Fruit fly (Drosophila melanogaster) whole organism, embryonic: Measurements from ENCODE around the gene UQCR-14.

ENCODE experiments used
- Abd-B ChIP-seq: fragments of 200-800 bp; sonication (Bioruptor generic); optimal IDR thresholded peaks from 2 replicates; lab custom pipeline; 2018; ENCODE audit warnings: missing biosample characterization, mild to moderate bottlenecking, missing genetic modification characterization, moderate library complexity
- Awh ChIP-seq: fragments of 200-800 bp; sonication (Bioruptor generic); IDR thresholded peaks from 2 replicates; pipeline ENCODE4, ENCODE4 v1.3.6; 2022; ENCODE audit warnings: missing biosample characterization, missing genetic modification characterization
- BEAF-32 ChIP-seq: fragments of 200-800 bp; sonication (Bioruptor generic); optimal IDR thresholded peaks from 3 replicates; lab custom pipeline; 2017; ENCODE audit warnings: missing biosample characterization, missing genetic modification characterization, mild to moderate bottlenecking, moderate library complexity, missing genetic modification reagents
- CG10565 ChIP-seq: fragments of 200-800 bp; sonication (Bioruptor generic); optimal IDR thresholded peaks from 3 replicates; lab custom pipeline; 2016; ENCODE audit warnings: missing biosample characterization, mild to moderate bottlenecking, missing genetic modification characterization
- CG12659 ChIP-seq: fragments of 200-800 bp; sonication (Bioruptor generic); optimal IDR thresholded peaks from 3 replicates; lab custom pipeline; 2017; ENCODE audit warnings: mild to moderate bottlenecking, missing biosample characterization, missing genetic modification reagents, missing genetic modification characterization
- CG12744 ChIP-seq: fragments of 200-800 bp; sonication (Bioruptor generic); optimal IDR thresholded peaks from 2 replicates; lab custom pipeline; 2016; ENCODE audit warnings: missing biosample characterization, missing genetic modification characterization
- CG14860 ChIP-seq: fragments of 200-800 bp; sonication (Bioruptor generic); IDR thresholded peaks from 3 replicates; pipeline ENCODE4 v1.3.6; 2022; ENCODE audit warnings: missing biosample characterization, missing genetic modification characterization; ENCODE audit not compliant: partially characterized antibody
- CG15073 ChIP-seq: fragments of 200-800 bp; sonication (Bioruptor generic); optimal IDR thresholded peaks from 2 replicates; lab custom pipeline; 2016; ENCODE audit warnings: missing biosample characterization, missing genetic modification characterization
- CG15269 ChIP-seq: fragments of 200-800 bp; sonication (Bioruptor generic); optimal IDR thresholded peaks from 2 replicates; lab custom pipeline; 2018; ENCODE audit warnings: missing biosample characterization, mild to moderate bottlenecking, missing genetic modification characterization, moderate library complexity
- CG17568 ChIP-seq: fragments of 200-800 bp; sonication (Bioruptor generic); optimal IDR thresholded peaks from 2 replicates; lab custom pipeline; 2018; ENCODE audit warnings: missing biosample characterization, mild to moderate bottlenecking, missing genetic modification characterization, moderate library complexity
- CG1792 ChIP-seq: fragments of 200-800 bp; sonication (Bioruptor generic); optimal IDR thresholded peaks from 2 replicates; lab custom pipeline; 2016; ENCODE audit warnings: missing biosample characterization, missing genetic modification characterization
- CG2116 ChIP-seq: fragments of 200-800 bp; sonication (Bioruptor generic); optimal IDR thresholded peaks from 3 replicates; lab custom pipeline; 2018; ENCODE audit warnings: missing biosample characterization, mild to moderate bottlenecking, missing genetic modification characterization
- CG2129 ChIP-seq: fragments of 200-800 bp; sonication (Bioruptor generic); IDR thresholded peaks from 2 replicates; pipeline ENCODE4 v1.3.6; 2022; ENCODE audit warnings: missing biosample characterization, missing genetic modification characterization; ENCODE audit not compliant: partially characterized antibody
- CG30020 ChIP-seq: fragments of 200-800 bp; optimal IDR thresholded peaks from 2 replicates; lab custom pipeline; 2019; ENCODE audit warnings: missing biosample characterization, mild to moderate bottlenecking, missing genetic modification characterization, moderate library complexity
- CG30403 ChIP-seq: fragments of 200-800 bp; sonication (Bioruptor generic); optimal IDR thresholded peaks from 3 replicates; lab custom pipeline; 2016; ENCODE audit warnings: missing biosample characterization, missing genetic modification characterization
- CG4282 ChIP-seq: fragments of 200-800 bp; sonication (Bioruptor generic); optimal IDR thresholded peaks from 2 replicates; lab custom pipeline; 2016; ENCODE audit warnings: missing biosample characterization, missing genetic modification characterization
- CG4820 ChIP-seq: fragments of 200-800 bp; sonication (Bioruptor generic); optimal IDR thresholded peaks from 3 replicates; lab custom pipeline; 2016; ENCODE audit warnings: missing biosample characterization, missing genetic modification characterization
- CG8388 ChIP-seq: fragments of 200-800 bp; sonication (Bioruptor generic); optimal IDR thresholded peaks from 2 replicates; lab custom pipeline; 2019; ENCODE audit warnings: missing biosample characterization, mild to moderate bottlenecking, missing genetic modification characterization, moderate library complexity
- CG8924 ChIP-seq: fragments of 200-800 bp; optimal IDR thresholded peaks from 3 replicates; lab custom pipeline; 2019; ENCODE audit warnings: missing biosample characterization, mild to moderate bottlenecking, missing genetic modification characterization, moderate library complexity
- CG9215 ChIP-seq: fragments of 200-800 bp; sonication (Bioruptor generic); IDR thresholded peaks from 2 replicates; pipeline ENCODE4 v1.3.6; 2022; ENCODE audit warnings: missing biosample characterization, missing genetic modification characterization
- Dad ChIP-seq: fragments of 200-800 bp; sonication (Bioruptor generic); optimal IDR thresholded peaks from 3 replicates; lab custom pipeline; 2016; ENCODE audit warnings: missing biosample characterization, missing genetic modification characterization
- Deaf1 ChIP-seq: fragments of 200-800 bp; optimal IDR thresholded peaks from 3 replicates; lab custom pipeline; 2019; ENCODE audit warnings: missing biosample characterization, mild to moderate bottlenecking, missing genetic modification characterization, moderate library complexity
- Gsc ChIP-seq: fragments of 200-800 bp; sonication (Bioruptor generic); IDR thresholded peaks from 2 replicates; pipeline ENCODE4 v1.3.6; 2022; ENCODE audit warnings: missing biosample characterization, missing genetic modification characterization
- Gug ChIP-seq: fragments of 200-800 bp; sonication (Bioruptor generic); IDR thresholded peaks from 4 replicates; pipeline ENCODE4 v1.3.6; 2022; ENCODE audit warnings: missing biosample characterization, missing genetic modification characterization
- Jarid2 ChIP-seq: fragments of 200-800 bp; sonication (Bioruptor generic); optimal IDR thresholded peaks from 3 replicates; lab custom pipeline; 2017; ENCODE audit warnings: mild to moderate bottlenecking, missing biosample characterization, missing genetic modification reagents, missing genetic modification characterization
- Max ChIP-seq: fragments of 200-800 bp; sonication (Bioruptor generic); optimal IDR thresholded peaks from 2 replicates; lab custom pipeline; 2016; ENCODE audit warnings: missing biosample characterization, mild to moderate bottlenecking, missing genetic modification characterization
- Oli ChIP-seq: fragments of 200-800 bp; sonication (Bioruptor generic); optimal IDR thresholded peaks from 2 replicates; lab custom pipeline; 2018; ENCODE audit warnings: missing biosample characterization, mild to moderate bottlenecking, missing genetic modification characterization, moderate library complexity
- Scr ChIP-seq: fragments of 200-800 bp; sonication (Bioruptor generic); IDR thresholded peaks from 2 replicates; pipeline ENCODE4 v1.3.6; 2022; ENCODE audit warnings: missing biosample characterization, missing genetic modification characterization; ENCODE audit not compliant: partially characterized antibody
- Sry-δ ChIP-seq: fragments of 200-800 bp; sonication (Bioruptor generic); optimal IDR thresholded peaks from 2 replicates; lab custom pipeline; 2016; ENCODE audit warnings: missing biosample characterization, missing genetic modification characterization
- ab ChIP-seq: fragments of 200-800 bp; sonication (Bioruptor generic); optimal IDR thresholded peaks from 2 replicates; lab custom pipeline; 2016; ENCODE audit warnings: missing biosample characterization, missing genetic modification characterization
- ap ChIP-seq: fragments of 200-800 bp; sonication (Bioruptor generic); IDR thresholded peaks from 2 replicates; pipeline ENCODE4 v1.3.6; 2022; ENCODE audit warnings: missing biosample characterization, missing genetic modification characterization
- chm ChIP-seq: fragments of 200-800 bp; sonication (Bioruptor generic); IDR thresholded peaks from 2 replicates; pipeline ENCODE4 v1.3.6; 2022; ENCODE audit warnings: missing biosample characterization, missing genetic modification characterization
- chn ChIP-seq: fragments of 200-800 bp; sonication (Bioruptor generic); optimal IDR thresholded peaks from 2 replicates; lab custom pipeline; 2016; ENCODE audit warnings: missing biosample characterization, missing genetic modification characterization
- cwo ChIP-seq: fragments of 200-800 bp; sonication (Bioruptor generic); optimal IDR thresholded peaks from 3 replicates; lab custom pipeline; 2017; ENCODE audit warnings: missing biosample characterization, missing genetic modification characterization, mild to moderate bottlenecking, moderate library complexity, missing genetic modification reagents
- en ChIP-seq: fragments of 200-800 bp; sonication (Bioruptor generic); optimal IDR thresholded peaks from 2 replicates; lab custom pipeline; 2016; ENCODE audit warnings: missing biosample characterization, missing genetic modification characterization
- fd96Cb ChIP-seq: fragments of 200-800 bp; sonication (Bioruptor generic); optimal IDR thresholded peaks from 2 replicates; lab custom pipeline; 2018; ENCODE audit warnings: missing biosample characterization, mild to moderate bottlenecking, missing genetic modification characterization, moderate library complexity
- ftz-f1 ChIP-seq: fragments of 200-800 bp; sonication (Bioruptor generic); optimal IDR thresholded peaks from 2 replicates; lab custom pipeline; 2016; ENCODE audit warnings: missing biosample characterization, missing genetic modification characterization
- gsb-n ChIP-seq: fragments of 200-800 bp; sonication (Bioruptor generic); optimal IDR thresholded peaks from 3 replicates; lab custom pipeline; 2018; ENCODE audit warnings: missing biosample characterization, mild to moderate bottlenecking, missing genetic modification characterization
- hb ChIP-seq: fragments of 200-800 bp; sonication (Bioruptor generic); IDR thresholded peaks from 3 replicates; pipeline ENCODE4 v1.3.6; 2022; ENCODE audit warnings: missing biosample characterization, missing genetic modification characterization; ENCODE audit not compliant: partially characterized antibody
- hkb ChIP-seq, 2 experiments: fragments of 200-800 bp in 1 of 2; fragments of >200 bp in 1 of 2; sonication (Bioruptor generic) in 1 of 2; IDR thresholded peaks in 1 of 2; optimal IDR thresholded peaks in 1 of 2; 2 replicates each; pipeline versions ENCODE4 v1.3.6 to Lab custom; 2017 to 2022; ENCODE audit warnings: missing biosample characterization in 1 of 2, missing genetic modification characterization in 1 of 2
- ken ChIP-seq: fragments of 200-800 bp; sonication (Bioruptor generic); IDR thresholded peaks from 3 replicates; pipeline ENCODE4 v1.3.6; 2022; ENCODE audit warnings: missing biosample characterization, missing genetic modification characterization
- klu ChIP-seq: fragments of 200-800 bp; sonication (Bioruptor generic); IDR thresholded peaks from 2 replicates; pipeline ENCODE4 v1.3.6; 2022; ENCODE audit warnings: missing biosample characterization, missing genetic modification characterization
- maf-S ChIP-seq: fragments of 200-800 bp; sonication (Bioruptor generic); optimal IDR thresholded peaks from 2 replicates; lab custom pipeline; 2016; ENCODE audit warnings: missing biosample characterization, missing genetic modification characterization
- pnt ChIP-seq: fragments of 200-800 bp; sonication (Bioruptor generic); optimal IDR thresholded peaks from 3 replicates; lab custom pipeline; 2016; ENCODE audit warnings: missing biosample characterization, missing genetic modification characterization
- prd ChIP-seq, 3 experiments: fragments of >200 bp in 2 of 3; fragments of 200-800 bp in 1 of 3; sonication (Bioruptor generic) in 1 of 3; optimal IDR thresholded peaks in 2 of 3; IDR thresholded peaks in 1 of 3; 2 replicates in 2 of 3; 3 replicates in 1 of 3; pipeline versions ENCODE4 v1.3.6 to Lab custom; 2017 to 2022; ENCODE audit warnings: missing biosample characterization in 1 of 3, missing genetic modification characterization in 1 of 3
- sqz ChIP-seq: fragments of 200-800 bp; sonication (Bioruptor generic); optimal IDR thresholded peaks from 3 replicates; lab custom pipeline; 2018; ENCODE audit warnings: missing biosample characterization, mild to moderate bottlenecking, missing genetic modification characterization
- tio ChIP-seq: fragments of 200-800 bp; sonication (Bioruptor generic); optimal IDR thresholded peaks from 2 replicates; lab custom pipeline; 2017; ENCODE audit warnings: missing biosample characterization, missing genetic modification characterization, inconsistent platforms
- wor ChIP-seq: fragments of 200-800 bp; sonication (Bioruptor generic); IDR thresholded peaks from 2 replicates; pipeline ENCODE4 v1.3.6; 2022; ENCODE audit warnings: missing biosample characterization, missing genetic modification characterization

UQCR-14 gene

DNA sequence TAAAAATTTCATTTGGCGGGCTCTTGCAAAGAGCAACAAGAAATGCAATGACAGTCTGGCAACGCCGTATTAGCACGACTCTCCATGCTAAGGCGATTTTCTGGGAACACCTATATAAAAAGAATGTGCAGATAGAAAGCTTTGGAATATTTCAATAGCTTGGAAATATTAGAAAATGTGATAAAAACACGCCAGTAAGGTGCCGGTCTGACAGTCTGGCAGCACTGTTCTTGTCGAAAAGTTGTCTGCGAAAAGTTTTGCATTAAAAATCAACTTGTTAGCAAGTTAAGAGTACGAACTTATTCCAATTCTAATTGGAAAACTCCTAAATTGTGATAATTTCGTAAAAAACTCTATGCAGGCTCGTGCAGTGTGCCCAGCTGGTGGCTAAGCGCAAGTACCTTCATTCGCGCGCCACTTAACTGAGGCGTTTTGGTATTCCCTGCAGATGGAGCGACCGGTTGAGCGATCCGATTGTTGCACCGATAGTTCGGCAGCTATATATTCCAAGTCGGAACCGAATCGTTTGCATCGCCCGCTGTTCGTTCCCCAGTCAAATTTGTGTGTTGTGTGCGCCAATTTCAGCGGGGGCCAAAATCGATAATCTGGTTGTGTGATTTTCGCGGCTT, 8.1 kb upstream of the UQCR-14 start, which contains the start of gene eas (continued):
- TF ChIP-seq CG4282 (GFP tag; lab: Kevin White, UChicago) (no peak), Sry-δ (peak; percentile 86), ab (GFP tag; lab: Kevin White, UChicago) (no peak), cwo (no peak), CG12659 (GFP tag; lab: Kevin White, UChicago) (peak; percentile 47), CG30403 (GFP tag; lab: Kevin White, UChicago) (peak; percentile 10), pnt (no peak), CG15073 (GFP tag; lab: Kevin White, UChicago) (no peak), CG30020 (tag; lab: Kevin White, UChicago) (peak; percentile 11), CG8924 (tag; lab: Kevin White, UChicago) (no peak), fd96Cb (no peak), CG9215 (GFP tag; lab: Robert Waterston, UW) (0 out of 2 replicates have a peak, but pooled peaks have one; percentile 21), hb (GFP tag; lab: Robert Waterston, UW) (peak; percentile 70), Deaf1 (tag; lab: Kevin White, UChicago) (peak; percentile 65), Scr (GFP tag; lab: Robert Waterston, UW) (peak; percentile 73), CG2116 (peak; percentile 72), CG14860 (GFP tag; lab: Robert Waterston, UW) (peak; percentile 59), CG17568 (GFP tag; lab: Kevin White, UChicago) (no peak), gsb-n (tag; lab: Kevin White, UChicago) (no peak), CG12744 (GFP tag; lab: Kevin White, UChicago) (no peak), CG1792 (GFP tag; lab: Kevin White, UChicago) (no peak)
- TF ChIP-seq, all 482 proteins: peak for 125

DNA sequence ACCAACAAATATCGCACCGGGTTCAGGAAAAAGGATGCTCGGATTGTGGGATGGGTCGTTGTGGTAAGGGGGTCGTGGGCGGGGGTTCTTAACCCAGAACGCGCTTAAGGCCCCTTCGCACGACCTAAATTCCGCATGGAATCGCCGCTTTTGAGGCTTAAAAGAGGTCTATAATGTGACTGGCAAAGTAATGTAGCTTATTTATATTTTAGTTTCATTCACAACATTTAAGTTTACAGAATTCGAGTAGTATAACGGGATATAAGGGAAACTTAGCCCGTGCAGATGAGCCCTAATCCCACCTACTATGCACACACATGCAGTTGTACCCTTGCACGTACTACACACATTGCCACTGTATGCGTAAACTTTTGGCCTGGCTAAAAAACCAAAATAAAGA, 7.3 kb upstream of the UQCR-14 start:
- TF ChIP-seq CG8388: peak; percentile 88
- TF ChIP-seq ap (GFP tag; lab: Robert Waterston, UW): peak; percentile 73; the same call in 1 of the 2 replicates
- no peak for TF ChIP-seq prd (optimal IDR thresholded peaks at IDR 0.05; lab: Kevin White, UChicago)
- peak; percentile 86 for TF ChIP-seq prd (GFP tag; IDR thresholded peaks at IDR 0.05; lab: Robert Waterston, UW)
- peak; percentile 87 for TF ChIP-seq Awh (GFP tag; lab: Robert Waterston, UW)
- peak; percentile 83 for TF ChIP-seq ken (GFP tag; lab: Robert Waterston, UW)
- TF ChIP-seq Gug (GFP tag; lab: Robert Waterston, UW): peak; percentile 76
- no peak for TF ChIP-seq tio (GFP tag; lab: Kevin White, UChicago)
- TF ChIP-seq sqz (GFP tag; lab: Kevin White, UChicago): peak; percentile 77
- TF ChIP-seq maf-S (GFP tag; lab: Kevin White, UChicago): no peak
- TF ChIP-seq chn (GFP tag; lab: Kevin White, UChicago): peak; percentile 52
- peak; percentile 46 for TF ChIP-seq Max (GFP tag; lab: Kevin White, UChicago)
- peak; percentile 67 for TF ChIP-seq wor
- TF ChIP-seq CG2129: no peak
- no peak for TF ChIP-seq hkb (optimal IDR thresholded peaks at IDR 0.05; lab: Kevin White, UChicago)
- TF ChIP-seq hkb (GFP tag; IDR thresholded peaks at IDR 0.05; lab: Robert Waterston, UW): peak; percentile 93
- TF ChIP-seq Gsc (GFP tag; lab: Robert Waterston, UW): peak; percentile 46; the same call in 1 of the 2 replicates
- TF ChIP-seq CG15269 (tag; lab: Kevin White, UChicago): peak; percentile 82
- no peak for TF ChIP-seq en (GFP tag; lab: Kevin White, UChicago)
- TF ChIP-seq chm (GFP tag; lab: Robert Waterston, UW): peak; percentile 93
- TF ChIP-seq Oli: peak; percentile 86
- TF ChIP-seq BEAF-32 (GFP tag; lab: Kevin White, UChicago): no peak
- peak; percentile 59 for TF ChIP-seq Abd-B (GFP tag; lab: Kevin White, UChicago)
- no peak for TF ChIP-seq CG10565 (GFP tag; lab: Kevin White, UChicago)
- peak; percentile 25; the same call in 1 of the 2 replicates for TF ChIP-seq klu
- peak; percentile 71 for TF ChIP-seq CG4820 (GFP tag; lab: Kevin White, UChicago)
- peak; percentile 22 for TF ChIP-seq Jarid2 (GFP tag; lab: Kevin White, UChicago)
- no peak for TF ChIP-seq ftz-f1 (GFP tag; lab: Kevin White, UChicago)
- TF ChIP-seq Dad (GFP tag; lab: Kevin White, UChicago): peak; percentile 5
